Worm (Caenorhabditis elegans) whole organism, L1 larva: ENCODE results near the gene C14A11.9.

ENCODE experiments used
- Y116A8C.19 ChIP-seq: sonication (generic microtip); optimal IDR thresholded peaks from 2 replicates; lab custom pipeline; 2016; ENCODE audit warnings: missing compliant biosample characterization, missing genetic modification characterization, borderline replicate concordance
- ama-1 ChIP-seq: fragments of 150-350 bp; optimal IDR thresholded peaks from 2 replicates; lab custom pipeline; 2014
- blmp-1 ChIP-seq: fragments of 150-350 bp; optimal IDR thresholded peaks from 2 replicates; lab custom pipeline; 2014; ENCODE audit warnings: missing biosample characterization, missing genetic modification characterization
- ceh-63 ChIP-seq: fragments of 200-800 bp; sonication (Bioruptor generic); optimal IDR thresholded peaks from 2 replicates; lab custom pipeline; 2018; ENCODE audit warnings: mild to moderate bottlenecking, missing genetic modification characterization, missing compliant biosample characterization
- ceh-8 ChIP-seq: fragments of 200-800 bp; sonication (Bioruptor generic); optimal IDR thresholded peaks from 2 replicates; lab custom pipeline; 2018; ENCODE audit warnings: mild to moderate bottlenecking, missing genetic modification characterization, moderate library complexity, missing compliant biosample characterization
- ceh-90 ChIP-seq: sonication (generic microtip); optimal IDR thresholded peaks from 2 replicates; lab custom pipeline; 2016; ENCODE audit warnings: missing genetic modification characterization, missing compliant biosample characterization
- dpl-1 ChIP-seq, 3 experiments: fragments of 150-350 bp in 2 of 3; sonication (generic microtip) in 1 of 3; optimal IDR thresholded peaks; 2 replicates each; lab custom pipeline; 2014 to 2017; ENCODE audit warnings: missing biosample characterization in 3 of 3, missing genetic modification characterization in 3 of 3, missing genetic modification reagents in 3 of 3
- efl-1 ChIP-seq, 4 experiments: fragments of 150-350 bp; optimal IDR thresholded peaks in 3 of 4; peaks in 1 of 4; 1 replicate in 1 of 4; 2 replicates in 3 of 4; lab custom pipeline; 2014; ENCODE audit warnings: missing biosample characterization in 2 of 4, missing genetic modification characterization in 2 of 4, missing genetic modification reagents in 2 of 4
- efl-3 ChIP-seq: fragments of 200-800 bp; sonication (Bioruptor generic); optimal IDR thresholded peaks from 2 replicates; lab custom pipeline; 2018; ENCODE audit warnings: mild to moderate bottlenecking, missing genetic modification characterization, missing compliant biosample characterization
- egl-27 ChIP-seq, 2 experiments: fragments of 150-350 bp in 1 of 2; sonication (generic microtip); optimal IDR thresholded peaks; 3 replicates each; lab custom pipeline; 2017 to 2018; ENCODE audit warnings: missing biosample characterization in 2 of 2, missing genetic modification characterization in 2 of 2, missing genetic modification reagents in 2 of 2
- elt-2 ChIP-seq: sonication (generic microtip); optimal IDR thresholded peaks from 2 replicates; lab custom pipeline; 2016; ENCODE audit warnings: missing genetic modification characterization, mild to moderate bottlenecking, inconsistent platforms, missing compliant biosample characterization, missing genetic modification reagents
- fkh-10 ChIP-seq: sonication (generic microtip); optimal IDR thresholded peaks from 2 replicates; lab custom pipeline; 2017; ENCODE audit warnings: missing biosample characterization, missing genetic modification reagents, missing genetic modification characterization
- fkh-8 ChIP-seq: sonication (generic microtip); optimal IDR thresholded peaks from 2 replicates; lab custom pipeline; 2016; ENCODE audit warnings: mild to moderate bottlenecking, missing genetic modification characterization, missing compliant biosample characterization
- fos-1 ChIP-seq: fragments of 150-350 bp; optimal IDR thresholded peaks from 2 replicates; lab custom pipeline; 2014; ENCODE audit warnings: missing biosample characterization, missing genetic modification characterization
- hlh-17 ChIP-seq: fragments of 200-800 bp; sonication (Bioruptor generic); optimal IDR thresholded peaks from 2 replicates; lab custom pipeline; 2018; ENCODE audit warnings: missing genetic modification characterization, mild to moderate bottlenecking, missing compliant biosample characterization, moderate library complexity, borderline replicate concordance
- hlh-4 ChIP-seq: sonication (generic microtip); optimal IDR thresholded peaks from 2 replicates; lab custom pipeline; 2016; ENCODE audit warnings: mild to moderate bottlenecking, missing genetic modification characterization, missing compliant biosample characterization
- irx-1 ChIP-seq: sonication (generic microtip); optimal IDR thresholded peaks from 2 replicates; lab custom pipeline; 2016; ENCODE audit warnings: missing genetic modification characterization, missing compliant biosample characterization
- jun-1 ChIP-seq: fragments of 150-350 bp; optimal IDR thresholded peaks from 2 replicates; lab custom pipeline; 2014; ENCODE audit warnings: missing biosample characterization, missing genetic modification reagents, missing genetic modification characterization
- lin-14 ChIP-seq: fragments of 200-800 bp; sonication (Bioruptor generic); optimal IDR thresholded peaks from 2 replicates; lab custom pipeline; 2018; ENCODE audit warnings: mild to moderate bottlenecking, missing genetic modification characterization, moderate library complexity, missing compliant biosample characterization
- lin-35 ChIP-seq, 2 experiments: fragments of 150-350 bp; optimal IDR thresholded peaks; 2 replicates each; lab custom pipeline; 2014; ENCODE audit warnings: missing biosample characterization in 2 of 2, missing genetic modification characterization in 2 of 2, missing genetic modification reagents in 2 of 2
- lsy-2 ChIP-seq, 2 experiments: fragments of 150-350 bp; optimal IDR thresholded peaks; 2 replicates each; lab custom pipeline; 2014; ENCODE audit warnings: missing biosample characterization in 2 of 2, missing genetic modification characterization in 2 of 2
- mef-2 ChIP-seq: fragments of 150-350 bp; optimal IDR thresholded peaks from 2 replicates; lab custom pipeline; 2014; ENCODE audit warnings: missing biosample characterization, missing genetic modification characterization
- nhr-11 ChIP-seq: fragments of 150-350 bp; optimal IDR thresholded peaks from 2 replicates; lab custom pipeline; 2014; ENCODE audit warnings: missing biosample characterization, missing genetic modification characterization
- nhr-12 ChIP-seq: sonication (generic microtip); optimal IDR thresholded peaks from 2 replicates; lab custom pipeline; 2017; ENCODE audit warnings: missing biosample characterization, missing genetic modification characterization
- nhr-20 ChIP-seq: sonication (generic microtip); optimal IDR thresholded peaks from 2 replicates; lab custom pipeline; 2016; ENCODE audit warnings: mild to moderate bottlenecking, missing genetic modification characterization, missing compliant biosample characterization
- nhr-237 ChIP-seq: fragments of 150-350 bp; optimal IDR thresholded peaks from 2 replicates; lab custom pipeline; 2014; ENCODE audit warnings: missing biosample characterization, missing genetic modification characterization
- nhr-28 ChIP-seq: fragments of 150-350 bp; optimal IDR thresholded peaks from 2 replicates; lab custom pipeline; 2014; ENCODE audit warnings: missing biosample characterization, missing genetic modification characterization
- nhr-47 ChIP-seq: sonication (generic microtip); optimal IDR thresholded peaks from 2 replicates; lab custom pipeline; 2016; ENCODE audit warnings: mild to moderate bottlenecking, missing genetic modification characterization, moderate library complexity, missing compliant biosample characterization
- nhr-71 ChIP-seq: sonication (generic microtip); optimal IDR thresholded peaks from 2 replicates; lab custom pipeline; 2016; ENCODE audit warnings: mild to moderate bottlenecking, missing genetic modification characterization, moderate library complexity, missing compliant biosample characterization
- nhr-76 ChIP-seq: sonication (generic microtip); optimal IDR thresholded peaks from 2 replicates; lab custom pipeline; 2017; ENCODE audit warnings: missing biosample characterization, missing genetic modification characterization
- nhr-77 ChIP-seq: fragments of 150-350 bp; optimal IDR thresholded peaks from 2 replicates; lab custom pipeline; 2014; ENCODE audit warnings: missing biosample characterization, missing genetic modification characterization
- pag-3 ChIP-seq: sonication (generic microtip); optimal IDR thresholded peaks from 2 replicates; lab custom pipeline; 2017; ENCODE audit warnings: missing genetic modification characterization, mild to moderate bottlenecking, missing compliant biosample characterization, antibody characterized with exemption, borderline replicate concordance; ENCODE audit not compliant: insufficient read depth
- skn-1 ChIP-seq: fragments of 150-350 bp; optimal IDR thresholded peaks from 2 replicates; lab custom pipeline; 2014; ENCODE audit warnings: missing biosample characterization, missing genetic modification characterization
- snpc-4 ChIP-seq: fragments of 150-350 bp; optimal IDR thresholded peaks from 2 replicates; lab custom pipeline; 2014; ENCODE audit warnings: missing biosample characterization, missing genetic modification characterization
- snu-23 ChIP-seq: sonication (generic microtip); optimal IDR thresholded peaks from 2 replicates; lab custom pipeline; 2016; ENCODE audit warnings: missing genetic modification characterization, missing compliant biosample characterization
- sox-4 ChIP-seq: sonication (generic microtip); optimal IDR thresholded peaks from 2 replicates; lab custom pipeline; 2016; ENCODE audit warnings: missing genetic modification characterization, missing compliant biosample characterization
- sptf-1 ChIP-seq: fragments of 150-350 bp; optimal IDR thresholded peaks from 2 replicates; lab custom pipeline; 2014; ENCODE audit warnings: missing biosample characterization, missing genetic modification characterization
- swsn-7 ChIP-seq: sonication (generic microtip); optimal IDR thresholded peaks from 2 replicates; lab custom pipeline; 2016; ENCODE audit warnings: missing genetic modification characterization, missing compliant biosample characterization
- tbx-2 ChIP-seq: sonication (generic microtip); optimal IDR thresholded peaks from 2 replicates; lab custom pipeline; 2016; ENCODE audit warnings: missing genetic modification characterization, missing compliant biosample characterization
- unc-30 ChIP-seq: sonication (generic microtip); optimal IDR thresholded peaks from 2 replicates; lab custom pipeline; 2017; ENCODE audit warnings: missing biosample characterization, missing genetic modification characterization
- unc-62 ChIP-seq: fragments of 150-350 bp; optimal IDR thresholded peaks from 2 replicates; lab custom pipeline; 2014; ENCODE audit warnings: missing biosample characterization, missing genetic modification reagents, missing genetic modification characterization
- unc-86 ChIP-seq: sonication (generic microtip); optimal IDR thresholded peaks from 2 replicates; lab custom pipeline; 2016; ENCODE audit warnings: missing genetic modification characterization, missing compliant biosample characterization
- vab-15 ChIP-seq: sonication (generic microtip); optimal IDR thresholded peaks from 2 replicates; lab custom pipeline; 2017; ENCODE audit warnings: missing genotype, mild to moderate bottlenecking, missing genetic modification characterization, missing compliant biosample characterization
- xbp-1 ChIP-seq: sonication (generic microtip); optimal IDR thresholded peaks from 2 replicates; lab custom pipeline; 2016; ENCODE audit warnings: missing genetic modification characterization, missing compliant biosample characterization
- zag-1 ChIP-seq: fragments of 150-350 bp; optimal IDR thresholded peaks from 2 replicates; lab custom pipeline; 2014; ENCODE audit warnings: missing biosample characterization, missing genetic modification characterization
- zip-4 ChIP-seq: fragments of 200-800 bp; sonication (Bioruptor generic); optimal IDR thresholded peaks from 2 replicates; lab custom pipeline; 2018; ENCODE audit warnings: mild to moderate bottlenecking, missing genetic modification characterization, moderate library complexity, missing compliant biosample characterization
- ztf-4 ChIP-seq: fragments of 150-350 bp; optimal IDR thresholded peaks from 2 replicates; lab custom pipeline; 2014; ENCODE audit warnings: missing biosample characterization, missing genetic modification characterization

Gene C14A11.9

DNA sequence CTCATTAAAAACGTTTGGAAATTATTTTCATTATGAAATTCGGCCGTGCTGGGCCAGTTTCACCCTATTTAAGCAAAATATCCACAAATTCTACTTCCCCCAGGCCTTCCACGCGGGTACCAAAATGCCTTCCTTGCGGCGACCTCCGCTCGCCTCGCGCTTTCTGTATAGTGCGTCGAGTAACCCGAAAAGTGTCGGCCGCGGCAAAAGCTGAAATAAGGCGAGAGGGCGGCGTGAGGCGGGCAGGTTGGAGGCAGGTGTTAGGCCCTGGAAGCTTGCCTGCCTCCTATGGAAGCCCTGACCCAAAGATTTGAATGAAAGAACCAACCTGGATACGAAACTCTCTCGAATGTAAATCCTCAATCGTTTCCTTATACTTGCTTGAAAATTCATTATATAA lies 16.9 kb upstream of the C14A11.9 start:
- TF ChIP-seq unc-62 (GFP tag; lab: Kevin White, UChicago) (no peak), nhr-47 (tag; lab: Kevin White, UChicago) (no peak), ceh-90 (tag; lab: Kevin White, UChicago) (no peak), blmp-1 (tag; lab: Kevin White, UChicago) (no peak), swsn-7 (tag; lab: Kevin White, UChicago) (no peak), tbx-2 (tag; lab: Kevin White, UChicago) (no peak), nhr-11 (tag; lab: Kevin White, UChicago) (no peak), irx-1 (tag; lab: Kevin White, UChicago) (no peak), nhr-71 (no peak), snpc-4 (no peak), nhr-20 (tag; lab: Kevin White, UChicago) (no peak), egl-27 (tag; optimal IDR thresholded peaks at IDR 0.05; lab: Kevin White, UChicago) (no peak), lin-35 (GFP tag; optimal IDR thresholded peaks at IDR 0.05; lab: Kevin White, UChicago) (no peak), nhr-12 (no peak), fkh-8 (tag; lab: Kevin White, UChicago) (no peak), pag-3 (no peak)
- TF ChIP-seq, all 84 proteins: peak for 0

DNA sequence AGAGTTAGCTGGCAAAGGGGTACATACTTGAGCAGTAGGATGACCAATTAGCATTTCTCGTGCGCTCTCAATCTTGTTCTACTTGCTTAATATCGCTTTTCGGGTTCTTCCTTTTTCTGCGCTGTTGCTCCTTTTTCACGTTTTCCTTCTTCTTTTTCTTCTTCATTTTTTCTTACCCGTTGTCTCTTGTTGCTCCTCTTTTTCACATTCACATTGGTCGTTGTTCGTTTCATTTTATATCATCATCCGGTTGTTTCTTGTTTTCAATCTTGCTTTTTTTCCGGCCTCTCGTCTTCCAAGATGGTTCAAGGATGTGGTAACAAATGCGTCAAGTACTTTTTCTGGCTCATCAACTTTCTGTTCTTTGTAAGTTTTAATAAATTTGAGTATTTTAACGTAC lies 10.7 kb upstream of the C14A11.9 start, which contains the start of gene tsp-6:
TSS of gene tsp-6 (plus strand) at position 301 of the 400 bp plus-strand sequence.
- no peak for TF ChIP-seq mef-2 (tag; lab: Kevin White, UChicago)
- no peak for TF ChIP-seq nhr-237
- TF ChIP-seq nhr-12, result no peak
- TF ChIP-seq jun-1 (tag; lab: Kevin White, UChicago), result no peak
- TF ChIP-seq efl-3 (GFP tag; lab: Kevin White, UChicago), result no peak
- TF ChIP-seq nhr-47 (tag; lab: Kevin White, UChicago), result no peak
- TF ChIP-seq blmp-1 (tag; lab: Kevin White, UChicago), result no peak
- no peak for TF ChIP-seq unc-30
- no peak for TF ChIP-seq nhr-11 (tag; lab: Kevin White, UChicago)
- no peak for TF ChIP-seq snpc-4
- TF ChIP-seq, all 84 proteins: peak for 0

DNA sequence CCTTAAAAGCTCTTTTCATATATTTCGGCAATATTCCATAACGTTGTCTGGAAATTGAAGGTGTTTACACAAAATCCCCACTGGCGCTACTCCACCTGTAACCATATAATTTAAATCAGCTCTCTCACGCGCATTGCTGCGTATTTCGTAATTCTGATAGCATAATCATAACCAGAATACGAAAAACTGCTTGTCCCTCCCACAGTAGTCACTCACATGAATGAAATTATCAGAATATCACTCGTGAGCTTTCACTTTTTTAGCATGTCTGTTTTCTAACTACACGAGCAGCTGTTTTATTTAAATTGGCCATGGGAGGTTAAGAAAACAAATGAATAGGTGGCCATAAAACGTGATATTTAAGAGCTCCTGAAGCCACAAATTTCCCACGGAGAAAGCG lies 10.3 kb upstream of the C14A11.9 start:
- TF ChIP-seq fos-1 (no peak), nhr-71 (peak; percentile 70), skn-1 (tag; lab: Kevin White, UChicago) (no peak), nhr-47 (tag; lab: Kevin White, UChicago) (peak; percentile 48), elt-2 (tag; lab: Kevin White, UChicago) (no peak), sox-4 (tag; lab: Kevin White, UChicago) (peak; percentile 45), lin-14 (GFP tag; lab: Kevin White, UChicago) (peak; percentile 29), ztf-4 (tag; lab: Kevin White, UChicago) (peak; percentile 26), hlh-4 (tag; lab: Kevin White, UChicago) (peak; percentile 58), fkh-8 (tag; lab: Kevin White, UChicago) (peak; percentile 90)
- TF ChIP-seq, all 84 proteins: peak for 7

DNA sequence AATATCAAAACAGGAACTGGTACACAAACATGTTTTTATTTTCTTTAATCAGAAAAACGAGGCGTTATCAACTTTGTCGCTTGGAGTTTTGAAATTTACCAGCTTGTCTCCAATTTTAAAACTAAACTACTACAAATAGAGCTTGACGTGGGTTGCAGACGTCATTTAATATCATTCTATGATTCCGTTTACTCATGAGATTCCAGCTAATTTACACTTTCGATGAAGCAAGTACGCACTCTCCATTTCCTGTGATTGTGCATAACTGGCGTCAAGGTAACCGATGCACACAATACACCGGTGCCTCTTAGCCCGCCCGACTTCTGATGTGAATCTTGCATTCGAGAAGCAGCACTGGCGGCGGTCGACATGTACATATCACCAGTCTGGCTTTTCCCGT lies 9.5 kb upstream of the C14A11.9 start:
- TF ChIP-seq hlh-17 (GFP tag; lab: Kevin White, UChicago) (no peak), nhr-76 (no peak), nhr-77 (no peak), efl-1 (optimal IDR thresholded peaks at IDR 0.05; lab: Kevin White, UChicago) (no peak), efl-1 (GFP tag; optimal IDR thresholded peaks at IDR 0.05 in 1 of 2; lab: Kevin White, UChicago) (no peak), ama-1 (lab: Kevin White, UChicago) (no peak), nhr-71 (peak; percentile 77), nhr-47 (tag; lab: Kevin White, UChicago) (peak; percentile 72), dpl-1 (GFP tag; optimal IDR thresholded peaks at IDR 0.05; lab: Kevin White, UChicago) (no peak), zip-4 (GFP tag; lab: Kevin White, UChicago) (no peak), nhr-28 (tag; lab: Kevin White, UChicago) (no peak), unc-86 (tag; lab: Kevin White, UChicago) (no peak), lsy-2 (tag; optimal IDR thresholded peaks at IDR 0.05; lab: Kevin White, UChicago) (no peak), Y116A8C.19 (tag; lab: Kevin White, UChicago) (no peak), ceh-63 (GFP tag; lab: Kevin White, UChicago) (no peak), xbp-1 (tag; lab: Kevin White, UChicago) (no peak), lin-35 (GFP tag; optimal IDR thresholded peaks at IDR 0.05; lab: Kevin White, UChicago) (no peak), sptf-1 (tag; lab: Kevin White, UChicago) (no peak), ceh-8 (peak; percentile 30), vab-15 (tag; lab: Kevin White, UChicago) (no peak), nhr-237 (no peak), fkh-8 (tag; lab: Kevin White, UChicago) (peak; percentile 97), snu-23 (GFP tag; lab: Kevin White, UChicago) (no peak), swsn-7 (tag; lab: Kevin White, UChicago) (peak; percentile 37), fkh-10 (GFP tag; lab: Kevin White, UChicago) (peak; percentile 43), zag-1 (no peak)
